Fruit fly (Drosophila melanogaster) whole organism, wandering third instar larva: ENCODE data around the gene CG3961.

Source experiments
- Dfd ChIP-seq: fragments of >200 bp; optimal IDR thresholded peaks from 2 replicates; lab custom pipeline; 2017; ENCODE audit warnings: missing biosample characterization, missing genetic modification characterization
- GATAd ChIP-seq: sonication (Bioruptor generic); optimal IDR thresholded peaks from 2 replicates; lab custom pipeline; 2016; ENCODE audit warnings: missing biosample characterization, missing genetic modification characterization
- Hr78 ChIP-seq: fragments of >200 bp; optimal IDR thresholded peaks from 2 replicates; lab custom pipeline; 2017; ENCODE audit warnings: missing biosample characterization, missing genetic modification characterization
- Vsx2 ChIP-seq: fragments of 200-300, 225-300 bp; sonication (Bioruptor generic); optimal IDR thresholded peaks from 2 replicates; lab custom pipeline; 2018; ENCODE audit warnings: missing biosample characterization, missing genetic modification characterization; ENCODE audit not compliant: partially characterized antibody
- h ChIP-seq: fragments of 200-800 bp; sonication (Bioruptor generic); optimal IDR thresholded peaks from 3 replicates; lab custom pipeline; 2016; ENCODE audit warnings: missing biosample characterization, mild to moderate bottlenecking, missing genetic modification characterization
- sage ChIP-seq: fragments of 200-800 bp; sonication (Bioruptor generic); optimal IDR thresholded peaks from 2 replicates; lab custom pipeline; 2016; ENCODE audit warnings: missing biosample characterization, mild to moderate bottlenecking, missing genetic modification characterization
- tai ChIP-seq: sonication (Bioruptor generic); optimal IDR thresholded peaks from 2 replicates; lab custom pipeline; 2016; ENCODE audit warnings: missing biosample characterization, missing genetic modification characterization

DNA sequence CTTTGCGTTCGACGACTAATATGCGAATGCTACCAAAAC, 44.2 kb downstream of the CG3961 start, which contains the start of gene Indy:
- TF ChIP-seq Vsx2 (GFP tag; lab: Kevin White, UChicago), result no peak
- TF ChIP-seq h (GFP tag; lab: Kevin White, UChicago), result no peak
- TF ChIP-seq Dfd (GFP tag; lab: Kevin White, UChicago), result no peak
- no peak for TF ChIP-seq GATAd
- no peak for TF ChIP-seq sage (GFP tag; lab: Kevin White, UChicago)
- TF ChIP-seq tai, result no peak
- no peak for TF ChIP-seq Hr78
